Worm (Caenorhabditis elegans) whole organism, early embryonic: ENCODE measurements around the gene lurp-1.

Experiments
- B0310.2 ChIP-seq: sonication (generic microtip); optimal IDR thresholded peaks from 2 replicates; lab custom pipeline; 2016; ENCODE audit warnings: mild to moderate bottlenecking, missing genetic modification characterization, missing compliant biosample characterization
- F13C5.2 ChIP-seq: sonication (generic microtip); optimal IDR thresholded peaks from 2 replicates; lab custom pipeline; 2017; ENCODE audit warnings: mild to moderate bottlenecking, missing genetic modification characterization, inconsistent platforms, missing compliant biosample characterization
- aly-1 ChIP-seq: sonication (generic microtip); optimal IDR thresholded peaks from 2 replicates; lab custom pipeline; 2016; ENCODE audit warnings: missing genetic modification characterization, missing compliant biosample characterization
- ama-1 ChIP-seq: fragments of 150-350 bp; optimal IDR thresholded peaks from 2 replicates; lab custom pipeline; 2014
- ceh-13 ChIP-seq: fragments of 200-800 bp; sonication (Bioruptor generic); optimal IDR thresholded peaks from 2 replicates; lab custom pipeline; 2018; ENCODE audit warnings: mild to moderate bottlenecking, missing genetic modification characterization, missing compliant biosample characterization
- ceh-36 ChIP-seq: sonication (generic microtip); optimal IDR thresholded peaks from 2 replicates; lab custom pipeline; 2016; ENCODE audit warnings: missing genetic modification characterization, inconsistent platforms, missing compliant biosample characterization
- ets-7 ChIP-seq: sonication (generic microtip); optimal IDR thresholded peaks from 2 replicates; lab custom pipeline; 2016; ENCODE audit warnings: missing genotype, missing genetic modification characterization, missing compliant biosample characterization
- flt-1 ChIP-seq: fragments of 200-800 bp; sonication (Bioruptor generic); IDR thresholded peaks from 2 replicates; pipeline ENCODE4 v1.3.6; 2022; ENCODE audit warnings: missing genetic modification characterization, missing compliant biosample characterization
- hmbx-1 ChIP-seq: sonication (generic microtip); optimal IDR thresholded peaks from 2 replicates; lab custom pipeline; 2016; ENCODE audit warnings: mild to moderate bottlenecking, missing genetic modification characterization, missing compliant biosample characterization
- hmg-4 ChIP-seq: fragments of 200-800 bp; sonication (Bioruptor generic); optimal IDR thresholded peaks from 2 replicates; lab custom pipeline; 2018; ENCODE audit warnings: mild to moderate bottlenecking, missing genetic modification characterization, missing compliant biosample characterization
- hnd-1 ChIP-seq: sonication (generic microtip); optimal IDR thresholded peaks from 2 replicates; lab custom pipeline; 2016; ENCODE audit warnings: missing genetic modification characterization, missing compliant biosample characterization
- pes-1 ChIP-seq: fragments of 200-800 bp; sonication (Bioruptor generic); IDR thresholded peaks from 2 replicates; pipeline ENCODE4 v1.3.6; 2022; ENCODE audit warnings: missing genetic modification reagents, missing genetic modification characterization, missing compliant biosample characterization
- scrt-1 ChIP-seq: fragments of 200-800 bp; sonication (Bioruptor generic); IDR thresholded peaks from 2 replicates; pipeline ENCODE4 v1.3.6; 2022; ENCODE audit warnings: missing genetic modification characterization, missing compliant biosample characterization
- sea-1 ChIP-seq: fragments of 200-800 bp; sonication (Bioruptor generic); conservative IDR thresholded peaks from 2 replicates; pipeline ENCODE4 v1.3.6; 2022; ENCODE audit warnings: missing genetic modification characterization, missing compliant biosample characterization
- tbx-11 ChIP-seq: fragments of 200-800 bp; sonication (Bioruptor generic); IDR thresholded peaks from 2 replicates; pipeline ENCODE4 v1.3.6; 2022; ENCODE audit warnings: missing genetic modification characterization, missing compliant biosample characterization
- tbx-37 ChIP-seq: fragments of 200-800 bp; sonication (Bioruptor generic); conservative IDR thresholded peaks from 2 replicates; pipeline ENCODE4 v1.3.6; 2022; ENCODE audit warnings: missing genetic modification reagents, missing genetic modification characterization, missing compliant biosample characterization
- tra-4 ChIP-seq: sonication (generic microtip); optimal IDR thresholded peaks from 2 replicates; lab custom pipeline; 2017; ENCODE audit warnings: missing genetic modification characterization, missing compliant biosample characterization

lurp-1 gene

ce11 chrII:10885250-10885649 is 4.5 kb downstream of the lurp-1 start:
- no peak for TF ChIP-seq ets-7
- TF ChIP-seq flt-1 (GFP tag; lab: Robert Waterston, UW): no peak
- TF ChIP-seq sea-1 (GFP tag; lab: Robert Waterston, UW): no peak
- no peak for TF ChIP-seq ceh-13 (GFP tag; lab: Kevin White, UChicago)
- no peak for TF ChIP-seq aly-1 (tag; lab: Kevin White, UChicago)
- no peak for TF ChIP-seq ceh-36 (tag; lab: Kevin White, UChicago)
- no peak for TF ChIP-seq pes-1 (GFP tag; lab: Robert Waterston, UW)
- TF ChIP-seq F13C5.2 (tag; lab: Kevin White, UChicago): no peak
- no peak for TF ChIP-seq ama-1 (lab: Kevin White, UChicago)
- TF ChIP-seq tbx-11 (GFP tag; lab: Robert Waterston, UW): no peak
- no peak for TF ChIP-seq scrt-1 (GFP tag; lab: Robert Waterston, UW)
- TF ChIP-seq B0310.2 (tag; lab: Kevin White, UChicago): no peak
- TF ChIP-seq hmbx-1 (tag; lab: Kevin White, UChicago): no peak

DNA sequence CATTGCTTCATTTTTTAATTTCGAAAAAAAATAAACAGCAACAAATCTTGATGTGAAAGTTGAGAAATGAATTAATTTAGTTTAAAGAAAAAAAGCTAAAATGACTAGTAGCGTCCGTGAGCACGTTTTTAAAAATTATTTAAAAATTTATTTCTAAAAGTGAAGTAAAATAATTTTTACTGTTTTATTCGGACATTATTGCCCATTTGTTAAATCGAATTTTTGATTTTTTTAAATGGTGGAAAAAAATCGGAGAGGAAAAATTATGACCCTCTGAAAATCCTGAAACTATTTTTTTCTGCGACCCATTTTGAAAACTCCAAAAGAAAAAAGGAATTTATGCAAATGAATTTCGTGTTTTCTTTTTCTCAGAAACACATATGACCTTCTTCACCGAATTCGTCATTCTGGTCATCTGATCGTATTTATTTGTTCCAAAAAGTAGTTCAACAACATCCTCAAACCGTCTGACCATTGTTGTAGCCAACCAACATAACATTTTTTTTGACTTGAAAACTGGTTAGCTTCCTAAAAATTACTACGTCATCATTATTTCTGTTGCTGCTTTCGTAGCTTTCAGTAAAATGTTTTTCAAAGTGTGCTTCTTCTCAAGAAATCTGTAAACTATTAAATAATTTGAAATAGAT is 5.3 kb downstream of the lurp-1 start, which contains the start of gene F44F4.3:
Gene F44F4.3 (minus strand): TSS at position 51 of the 647 bp plus-strand sequence.
- no peak for TF ChIP-seq sea-1 (GFP tag; lab: Robert Waterston, UW)
- TF ChIP-seq tra-4 (tag; lab: Kevin White, UChicago): no peak
- TF ChIP-seq flt-1 (GFP tag; lab: Robert Waterston, UW): no peak
- TF ChIP-seq tbx-11 (GFP tag; lab: Robert Waterston, UW): no peak
- TF ChIP-seq aly-1 (tag; lab: Kevin White, UChicago): no peak
- no peak for TF ChIP-seq ama-1 (lab: Kevin White, UChicago)
- no peak for TF ChIP-seq hmbx-1 (tag; lab: Kevin White, UChicago)
- no peak for TF ChIP-seq F13C5.2 (tag; lab: Kevin White, UChicago)

ce11 chrII:10887097-10887496 is 6.4 kb downstream of the lurp-1 start:
- TF ChIP-seq ets-7: no peak
- no peak for TF ChIP-seq hmbx-1 (tag; lab: Kevin White, UChicago)
- no peak for TF ChIP-seq tbx-11 (GFP tag; lab: Robert Waterston, UW)
- no peak for TF ChIP-seq aly-1 (tag; lab: Kevin White, UChicago)
- TF ChIP-seq B0310.2 (tag; lab: Kevin White, UChicago): no peak
- no peak for TF ChIP-seq ceh-36 (tag; lab: Kevin White, UChicago)
- TF ChIP-seq ceh-13 (GFP tag; lab: Kevin White, UChicago): no peak
- TF ChIP-seq ama-1 (lab: Kevin White, UChicago): no peak
- no peak for TF ChIP-seq scrt-1 (GFP tag; lab: Robert Waterston, UW)
- TF ChIP-seq hmg-4 (GFP tag; lab: Kevin White, UChicago): no peak
- no peak for TF ChIP-seq F13C5.2 (tag; lab: Kevin White, UChicago)
- TF ChIP-seq hnd-1 (tag; lab: Kevin White, UChicago): no peak
- TF ChIP-seq tbx-37 (GFP tag; lab: Robert Waterston, UW): no peak
- no peak for TF ChIP-seq tra-4 (tag; lab: Kevin White, UChicago)
- no peak for TF ChIP-seq flt-1 (GFP tag; lab: Robert Waterston, UW)
- no peak for TF ChIP-seq pes-1 (GFP tag; lab: Robert Waterston, UW)
- no peak for TF ChIP-seq sea-1 (GFP tag; lab: Robert Waterston, UW)

DNA sequence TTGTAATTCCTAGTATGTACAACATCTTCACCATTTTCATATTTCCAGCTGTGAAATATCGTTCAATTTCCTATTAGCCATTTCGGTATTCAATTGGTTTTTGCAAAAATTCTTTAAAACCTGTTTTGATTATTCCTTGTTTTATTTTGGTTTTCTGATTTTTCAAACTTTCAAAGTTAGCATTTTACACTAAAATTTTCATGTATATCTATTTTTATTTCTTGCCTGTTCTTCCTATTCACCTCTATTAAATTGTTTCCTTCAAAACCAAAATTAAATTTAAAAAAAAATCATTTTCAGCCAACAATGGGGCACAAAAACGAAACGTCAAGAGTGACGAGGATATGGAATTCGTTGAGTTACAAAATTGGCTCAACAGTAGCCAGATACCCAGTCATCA is 8.3 kb downstream of the lurp-1 start, which contains the start of gene ptr-8:
Gene ptr-8 (plus strand): TSS at position 301 of the 400 bp plus-strand sequence.
- TF ChIP-seq sea-1 (GFP tag; lab: Robert Waterston, UW) (no peak), ets-7 (no peak), ceh-13 (GFP tag; lab: Kevin White, UChicago) (no peak), ama-1 (lab: Kevin White, UChicago) (no peak), pes-1 (GFP tag; lab: Robert Waterston, UW) (no peak), hnd-1 (tag; lab: Kevin White, UChicago) (no peak), B0310.2 (tag; lab: Kevin White, UChicago) (no peak), hmg-4 (GFP tag; lab: Kevin White, UChicago) (no peak), flt-1 (GFP tag; lab: Robert Waterston, UW) (no peak), ceh-36 (tag; lab: Kevin White, UChicago) (no peak), tbx-11 (GFP tag; lab: Robert Waterston, UW) (no peak), F13C5.2 (tag; lab: Kevin White, UChicago) (no peak), hmbx-1 (tag; lab: Kevin White, UChicago) (no peak), tbx-37 (GFP tag; lab: Robert Waterston, UW) (no peak), scrt-1 (GFP tag; lab: Robert Waterston, UW) (no peak), tra-4 (tag; lab: Kevin White, UChicago) (no peak)

DNA sequence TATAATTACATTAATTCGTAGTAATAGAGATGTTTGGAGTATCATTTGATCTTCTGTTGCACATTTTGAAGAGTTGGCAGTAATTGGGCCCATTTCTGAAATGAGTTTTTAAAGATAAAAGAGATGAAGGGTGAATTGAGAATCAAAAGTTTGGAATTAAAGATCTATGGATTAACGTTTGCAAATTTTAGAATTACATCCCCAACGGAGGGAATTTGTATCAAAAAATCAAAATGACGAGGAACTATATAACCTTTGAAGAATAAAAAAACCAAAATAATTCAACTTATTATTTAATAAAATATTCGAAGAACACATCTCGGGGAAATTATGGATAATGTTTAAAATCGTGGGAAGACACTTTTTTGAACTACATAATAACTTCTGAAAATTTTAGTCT is 14.3 kb downstream of the lurp-1 start, which contains the start of gene sra-10:
Gene sra-10 (minus strand): TSS at position 101 of the 400 bp plus-strand sequence.
- TF ChIP-seq tbx-11 (GFP tag; lab: Robert Waterston, UW) (no peak), F13C5.2 (tag; lab: Kevin White, UChicago) (no peak), ceh-13 (GFP tag; lab: Kevin White, UChicago) (no peak), scrt-1 (GFP tag; lab: Robert Waterston, UW) (no peak), B0310.2 (tag; lab: Kevin White, UChicago) (no peak), tra-4 (tag; lab: Kevin White, UChicago) (no peak), hmg-4 (GFP tag; lab: Kevin White, UChicago) (no peak), ama-1 (lab: Kevin White, UChicago) (no peak), pes-1 (GFP tag; lab: Robert Waterston, UW) (no peak), hmbx-1 (tag; lab: Kevin White, UChicago) (no peak), ets-7 (no peak), sea-1 (GFP tag; lab: Robert Waterston, UW) (no peak), tbx-37 (GFP tag; lab: Robert Waterston, UW) (no peak), aly-1 (tag; lab: Kevin White, UChicago) (no peak), ceh-36 (tag; lab: Kevin White, UChicago) (no peak)

DNA sequence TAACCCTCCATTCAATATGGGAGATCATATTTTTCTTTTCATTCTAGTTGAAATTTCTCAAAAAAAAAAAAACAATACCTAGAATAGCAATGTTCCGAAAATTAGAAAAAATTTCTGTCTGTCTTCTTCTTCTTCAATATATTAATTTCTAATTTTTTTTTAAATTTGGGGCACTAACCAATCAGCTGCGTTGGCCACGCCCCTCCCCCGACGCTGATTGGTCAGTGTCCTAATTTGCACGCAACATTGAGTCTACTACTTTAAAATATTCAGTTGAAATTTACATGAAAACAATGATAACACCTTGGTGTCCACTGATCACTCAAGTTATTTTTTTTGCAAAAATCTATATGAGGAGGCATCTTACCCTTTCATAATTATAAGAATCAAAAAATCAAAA is 15.2 kb downstream of the lurp-1 start:
- no peak for TF ChIP-seq ama-1 (lab: Kevin White, UChicago)
